Fruit fly (Drosophila melanogaster): ENCODE results near the gene CG32112.

dm6 chr3L:12732742-12733141, 8.8 kb upstream of the CG32112 start:
- TF ChIP-seq CG15710 (tag; optimal IDR thresholded peaks at IDR 0.05) = no peak
- no peak for TF ChIP-seq EcR (GFP tag; optimal IDR thresholded peaks at IDR 0.05)
- TF ChIP-seq Snoo (tag; optimal IDR thresholded peaks at IDR 0.05) = no peak
- TF ChIP-seq fd96Ca (GFP tag; IDR thresholded peaks at IDR 0.05) = no peak
- TF ChIP-seq D1 (tag; optimal IDR thresholded peaks at IDR 0.05) = no peak
- TF ChIP-seq CG17806 (tag; optimal IDR thresholded peaks at IDR 0.05) = no peak
- TF ChIP-seq Ets98B (GFP tag; IDR thresholded peaks at IDR 0.05) = no peak

All from whole organism, pupa.